Fruit fly (Drosophila melanogaster) whole organism, prepupa: ENCODE data around the gene Pstk.
A peak's percentile ranks its signal among the peaks of the same experiment; 100 is the strongest.

Source experiments
- CG10631 ChIP-seq: fragments of 200-800 bp; sonication (Bioruptor generic); optimal IDR thresholded peaks from 2 replicates; lab custom pipeline; 2016; ENCODE audit warnings: missing biosample characterization, missing genetic modification characterization
- CG16779 ChIP-seq: fragments of 200-800 bp; sonication (Bioruptor generic); optimal IDR thresholded peaks from 3 replicates; lab custom pipeline; 2017; ENCODE audit warnings: missing biosample characterization, mild to moderate bottlenecking, missing genetic modification characterization
- CG4318 ChIP-seq: fragments of 200-800 bp; sonication (Bioruptor generic); optimal IDR thresholded peaks from 3 replicates; lab custom pipeline; 2017; ENCODE audit warnings: missing biosample characterization, mild to moderate bottlenecking, missing genetic modification characterization
- CG9139 ChIP-seq: fragments of 200-800 bp; sonication (Bioruptor generic); optimal IDR thresholded peaks from 3 replicates; lab custom pipeline; 2017; ENCODE audit warnings: missing biosample characterization, mild to moderate bottlenecking, missing genetic modification characterization
- Sox14 ChIP-seq: fragments of 200-800 bp; sonication (Bioruptor generic); optimal IDR thresholded peaks from 3 replicates; lab custom pipeline; 2016; ENCODE audit warnings: missing biosample characterization, missing genetic modification characterization
- fkh ChIP-seq: fragments of 200-800 bp; sonication (Bioruptor generic); optimal IDR thresholded peaks from 3 replicates; lab custom pipeline; 2017; ENCODE audit warnings: missing biosample characterization, mild to moderate bottlenecking, missing genetic modification characterization, moderate library complexity

DNA sequence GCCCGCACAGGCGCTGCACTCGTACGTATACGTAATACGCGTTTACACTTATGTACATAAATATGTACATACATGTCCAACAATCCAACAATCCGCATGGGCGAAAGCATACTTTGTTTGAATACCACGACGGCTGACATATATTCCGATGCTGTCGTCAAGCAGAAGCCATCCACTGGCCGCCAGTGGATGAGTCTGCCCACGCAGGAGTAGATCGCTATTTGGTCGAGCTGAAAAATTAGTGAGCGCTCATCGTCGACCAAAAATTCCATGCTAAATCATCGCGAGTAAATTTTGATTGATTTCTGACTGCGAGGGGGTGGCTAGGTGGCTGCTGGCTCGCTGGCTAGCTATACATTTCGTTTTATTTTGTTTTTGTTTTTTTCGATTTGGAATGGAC is 15.9 kb downstream of the Pstk start:
- TF ChIP-seq CG4318 (GFP tag; lab: Kevin White, UChicago) (no peak), Sox14 (no peak), CG9139 (no peak), fkh (GFP tag; lab: Kevin White, UChicago) (peak; percentile 9), CG16779 (tag; lab: Kevin White, UChicago) (no peak), CG10631 (GFP tag; lab: Kevin White, UChicago) (no peak)
